Worm (Caenorhabditis elegans): ENCODE measurements around the gene F12A10.9.

Gene F12A10.9

ce11 chrII:5498156-5498739 lies at the start of gene F12A10.9, which contains the start of gene suex-1:
Gene F12A10.9, plus strand, starts transcription at chrII:5498689.
Gene suex-1, minus strand, starts transcription at chrII:5498256.
- TF ChIP-seq nhr-77 (tag; optimal IDR thresholded peaks at IDR 0.05) (no peak), T20F7.1 (GFP tag; optimal IDR thresholded peaks at IDR 0.05) (no peak), unc-39 (tag; optimal IDR thresholded peaks at IDR 0.05) (no peak), snpc-1.2 (GFP tag; IDR thresholded peaks at IDR 0.05) (no peak), mxl-2 (GFP tag; conservative IDR thresholded peaks at IDR 0.05) (no peak), aha-1 (tag) (peak; percentile 33)

- TF ChIP-seq daf-16 (GFP tag; optimal IDR thresholded peaks at IDR 0.05) = peak in 1 of 2 experiments; percentile 87
- no peak for TF ChIP-seq daf-16 (tag; optimal IDR thresholded peaks at IDR 0.05)
- TF ChIP-seq aly-2 (tag; optimal IDR thresholded peaks at IDR 0.05) = no peak
- no peak for TF ChIP-seq dmd-6 (GFP tag; IDR thresholded peaks at IDR 0.05)
- peak; percentile 52 for TF ChIP-seq mxl-3 (GFP tag; optimal IDR thresholded peaks at IDR 0.05)
- no peak for TF ChIP-seq nhr-76 (tag; optimal IDR thresholded peaks at IDR 0.05)
- TF ChIP-seq Y5F2A.4 (GFP tag; optimal IDR thresholded peaks at IDR 0.05) = no peak
- TF ChIP-seq F49E8.2 (tag; optimal IDR thresholded peaks at IDR 0.05; ENCODE audit: borderline replicate concordance) = no peak
- no peak for TF ChIP-seq mdl-1 (tag; optimal IDR thresholded peaks at IDR 0.05)
- no peak for TF ChIP-seq lin-1 (GFP tag; IDR thresholded peaks at IDR 0.05)
- TF ChIP-seq hmg-1.1 (GFP tag; IDR thresholded peaks at IDR 0.05) = no peak
- TF ChIP-seq nhr-6 (tag; optimal IDR thresholded peaks at IDR 0.05) = no peak
- no peak for TF ChIP-seq R02D3.7 (tag; optimal IDR thresholded peaks at IDR 0.05)
Observed at ce11 chrII:5449219-5449618, 49.3 kb upstream of the F12A10.9 start.

- TF ChIP-seq lin-39 (tag; optimal IDR thresholded peaks at IDR 0.05) (no peak), zag-1 (tag; optimal IDR thresholded peaks at IDR 0.05) (no peak), duxl-1 (tag; optimal IDR thresholded peaks at IDR 0.05; ENCODE audit: poor library complexity) (no peak), ceh-44 (GFP tag; IDR thresholded peaks at IDR 0.05) (no peak), lin-38 (GFP tag; IDR thresholded peaks at IDR 0.05) (no peak), nhr-28 (tag; optimal IDR thresholded peaks at IDR 0.05) (peak; percentile 79), madf-9 (GFP tag; conservative IDR thresholded peaks at IDR 0.05) (no peak), zip-11 (GFP tag; IDR thresholded peaks at IDR 0.05) (no peak), unc-62 (GFP tag; optimal IDR thresholded peaks at IDR 0.05 in 1 of 2) (peak in 1 of 2 experiments; percentile 82), unc-62 (tag; optimal IDR thresholded peaks at IDR 0.05) (no peak), egl-27 (tag; optimal IDR thresholded peaks at IDR 0.05) (no peak)
Observed at ce11 chrII:5449620-5450019, 48.9 kb upstream of the F12A10.9 start.

ce11 chrII:5451278-5451677 lies 47.2 kb upstream of the F12A10.9 start:
- TF ChIP-seq lin-1 (GFP tag; IDR thresholded peaks at IDR 0.05) (no peak), F44E2.7 (GFP tag; IDR thresholded peaks at IDR 0.05) (no peak), daf-12 (tag; optimal IDR thresholded peaks at IDR 0.05) (no peak), nhr-76 (tag; optimal IDR thresholded peaks at IDR 0.05) (no peak), aha-1 (tag) (peak; percentile 82), T20F7.1 (GFP tag; optimal IDR thresholded peaks at IDR 0.05) (no peak)

- no peak for TF ChIP-seq F49E8.2 (tag; optimal IDR thresholded peaks at IDR 0.05; ENCODE audit: borderline replicate concordance)
- no peak for TF ChIP-seq T26A8.4 (GFP tag; IDR thresholded peaks at IDR 0.05)
- TF ChIP-seq madf-9 (GFP tag; conservative IDR thresholded peaks at IDR 0.05) = no peak
- TF ChIP-seq F10B5.3 (tag; optimal IDR thresholded peaks at IDR 0.05) = no peak
- TF ChIP-seq ceh-82 (tag; optimal IDR thresholded peaks at IDR 0.05) = no peak
- TF ChIP-seq nhr-28 (tag; optimal IDR thresholded peaks at IDR 0.05) = no peak
- no peak for TF ChIP-seq F26F4.8 (GFP tag; conservative IDR thresholded peaks at IDR 0.05)
- TF ChIP-seq nhr-111 (GFP tag; optimal IDR thresholded peaks at IDR 0.05) = no peak
- TF ChIP-seq ztf-7 (tag; optimal IDR thresholded peaks at IDR 0.05) = no peak
- TF ChIP-seq saeg-2 (GFP tag; IDR thresholded peaks at IDR 0.05) = no peak
- TF ChIP-seq nhr-237 (tag; optimal IDR thresholded peaks at IDR 0.05) = no peak
- no peak for TF ChIP-seq ZK337.2 (GFP tag; IDR thresholded peaks at IDR 0.05)
- TF ChIP-seq spr-3 (GFP tag; optimal IDR thresholded peaks at IDR 0.05) = no peak
- no peak for TF ChIP-seq D1046.2 (GFP tag; IDR thresholded peaks at IDR 0.05)
- TF ChIP-seq mdt-29 (GFP tag; IDR thresholded peaks at IDR 0.05) = no peak
Observed at ce11 chrII:5453547-5453946, 44.9 kb upstream of the F12A10.9 start, which contains the start of gene dhs-5. Gene dhs-5, plus strand, starts transcription at chrII:5453847.
